Fruit fly (Drosophila melanogaster): ENCODE measurements around the gene CG14207.

Gene CG14207

DNA sequence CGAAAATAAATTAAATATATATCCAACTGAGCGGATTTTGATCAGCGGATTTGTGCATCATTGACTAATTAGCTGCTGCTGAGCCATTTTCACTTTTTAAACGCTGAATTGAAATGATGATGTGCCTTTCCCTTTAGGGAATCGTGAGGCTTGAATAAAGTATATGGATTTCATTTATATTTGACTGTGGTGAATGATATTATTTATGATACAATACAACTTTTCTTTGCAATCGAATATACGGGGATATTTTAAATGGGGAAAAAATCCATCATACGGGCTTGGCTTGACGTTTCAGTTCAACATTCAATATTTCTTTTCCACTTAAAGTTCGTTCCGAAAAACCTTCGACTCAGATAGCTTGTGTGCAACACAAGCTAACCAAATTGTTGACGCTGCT is 6.2 kb downstream of the CG14207 start, which contains the start of the genes Shawn and Tyler:
Gene Shawn, plus strand, starts transcription at position 301 of the 400 bp plus-strand sequence.
Gene Tyler, plus strand, starts transcription at position 301 of the 400 bp plus-strand sequence.
- TF ChIP-seq CG15336 (GFP tag; IDR thresholded peaks at IDR 0.05) = no peak
- no peak for TF ChIP-seq dsx (GFP tag; optimal IDR thresholded peaks at IDR 0.05; ENCODE audit: poor library complexity, severe bottlenecking)
- TF ChIP-seq CG11294 (GFP tag; IDR thresholded peaks at IDR 0.05) = no peak
- TF ChIP-seq CG10631 (GFP tag; optimal IDR thresholded peaks at IDR 0.05) = no peak
- TF ChIP-seq Ets96B (tag; optimal IDR thresholded peaks at IDR 0.05) = no peak
- no peak for TF ChIP-seq Hr38 (GFP tag; optimal IDR thresholded peaks at IDR 0.05)

DNA sequence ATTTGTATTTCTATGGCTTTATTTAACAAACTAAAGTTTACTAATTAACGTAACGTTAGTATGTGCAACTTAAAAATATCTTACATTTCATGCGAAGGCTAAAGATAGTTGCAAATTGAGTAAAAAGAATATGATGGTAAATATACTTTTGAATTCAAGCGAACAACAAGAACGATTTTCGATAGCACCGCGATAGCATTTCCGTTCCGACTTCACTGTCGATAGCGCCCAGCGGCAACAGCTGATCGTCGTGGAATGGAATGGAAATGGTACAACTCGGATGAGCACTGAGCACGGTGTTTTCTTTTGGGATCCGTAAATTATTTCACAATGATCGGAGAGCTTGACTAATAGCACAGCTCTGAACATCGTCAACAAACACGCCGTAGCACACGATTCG is 8.5 kb downstream of the CG14207 start:
- TF ChIP-seq CG34406 (GFP tag; optimal IDR thresholded peaks at IDR 0.05) (peak; percentile 49), CG6163 (GFP tag; IDR thresholded peaks at IDR 0.05) (peak; percentile 56; the same call in 1 of the 3 replicates), CG6854 (GFP tag; optimal IDR thresholded peaks at IDR 0.05) (peak; percentile 64), CG16779 (tag; optimal IDR thresholded peaks at IDR 0.05) (no peak), esn (GFP tag; optimal IDR thresholded peaks at IDR 0.05) (peak; percentile 70), CG1621 (tag; optimal IDR thresholded peaks at IDR 0.05) (peak; percentile 63), lz (GFP tag; optimal IDR thresholded peaks at IDR 0.05) (peak; percentile 44), CG6792 (GFP tag; optimal IDR thresholded peaks at IDR 0.05) (peak; percentile 30), CG8319 (GFP tag; optimal IDR thresholded peaks at IDR 0.05) (no peak), cyc (GFP tag; optimal IDR thresholded peaks at IDR 0.05) (peak; percentile 1), salr (GFP tag; optimal IDR thresholded peaks at IDR 0.05) (no peak), fkh (GFP tag; optimal IDR thresholded peaks at IDR 0.05) (peak; percentile 29)

DNA sequence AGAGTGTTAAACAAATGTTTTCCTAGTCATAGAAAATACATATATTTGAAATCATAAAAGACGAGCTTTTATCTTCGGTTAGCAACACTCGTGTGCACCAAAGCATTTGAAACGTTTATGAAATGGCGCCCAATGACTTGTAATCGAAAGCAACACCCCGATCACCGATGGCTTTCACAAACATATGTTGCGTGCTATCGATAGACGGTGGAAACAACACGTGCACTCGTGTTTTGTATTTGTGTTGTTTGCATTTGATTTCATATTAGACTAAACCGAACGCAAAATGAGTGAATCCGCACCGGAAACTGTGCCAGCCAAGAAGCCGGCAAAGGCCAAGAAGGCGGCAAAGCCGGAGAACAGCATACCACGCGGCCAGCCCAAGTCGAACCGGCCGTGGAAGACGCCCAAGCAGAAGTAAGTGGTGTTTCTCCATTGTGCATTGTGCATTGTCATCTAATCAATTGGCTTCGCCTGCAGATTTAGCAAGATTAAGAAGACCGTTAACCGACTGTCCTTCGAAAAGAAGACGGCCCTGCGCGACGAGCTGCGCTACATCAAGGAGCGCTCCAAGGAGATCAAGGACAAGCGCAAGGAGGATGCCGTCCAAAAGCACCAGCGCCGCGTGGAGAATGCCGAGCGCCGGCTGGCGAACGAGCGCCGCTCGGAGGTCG is 11.1 kb downstream of the CG14207 start, which contains the start of gene CG14210:
Gene CG14210, plus strand, starts transcription at position 207 of the 674 bp plus-strand sequence.
- no peak for TF ChIP-seq dac (GFP tag; optimal IDR thresholded peaks at IDR 0.05)
- no peak for TF ChIP-seq CG11902 (GFP tag; optimal IDR thresholded peaks at IDR 0.05)
- no peak for TF ChIP-seq CG6854 (GFP tag; optimal IDR thresholded peaks at IDR 0.05)
- TF ChIP-seq Gug (GFP tag; IDR thresholded peaks at IDR 0.05) = no peak
- TF ChIP-seq CG10669 (GFP tag; optimal IDR thresholded peaks at IDR 0.05) = no peak
- TF ChIP-seq CG6808 (GFP tag; optimal IDR thresholded peaks at IDR 0.05) = no peak
- TF ChIP-seq dsx (GFP tag; optimal IDR thresholded peaks at IDR 0.05; ENCODE audit: poor library complexity, severe bottlenecking) = no peak
- TF ChIP-seq CG1621 (tag; optimal IDR thresholded peaks at IDR 0.05) = no peak
- TF ChIP-seq CG11762 (GFP tag; optimal IDR thresholded peaks at IDR 0.05; ENCODE audit: insufficient read depth) = no peak
- TF ChIP-seq Sox15 (GFP tag; optimal IDR thresholded peaks at IDR 0.05) = no peak
- no peak for TF ChIP-seq CG8119 (GFP tag; IDR thresholded peaks at IDR 0.05)
- no peak for TF ChIP-seq Hr38 (GFP tag; optimal IDR thresholded peaks at IDR 0.05)
- TF ChIP-seq CG6792 (GFP tag; optimal IDR thresholded peaks at IDR 0.05) = no peak
- no peak for TF ChIP-seq pdm3 (GFP tag; optimal IDR thresholded peaks at IDR 0.05)
- no peak for TF ChIP-seq CG32006 (GFP tag; optimal IDR thresholded peaks at IDR 0.05)
- no peak for TF ChIP-seq net (GFP tag; optimal IDR thresholded peaks at IDR 0.05)
- no peak for TF ChIP-seq lz (GFP tag; optimal IDR thresholded peaks at IDR 0.05)
- no peak for TF ChIP-seq acj6 (GFP tag; optimal IDR thresholded peaks at IDR 0.05)

DNA sequence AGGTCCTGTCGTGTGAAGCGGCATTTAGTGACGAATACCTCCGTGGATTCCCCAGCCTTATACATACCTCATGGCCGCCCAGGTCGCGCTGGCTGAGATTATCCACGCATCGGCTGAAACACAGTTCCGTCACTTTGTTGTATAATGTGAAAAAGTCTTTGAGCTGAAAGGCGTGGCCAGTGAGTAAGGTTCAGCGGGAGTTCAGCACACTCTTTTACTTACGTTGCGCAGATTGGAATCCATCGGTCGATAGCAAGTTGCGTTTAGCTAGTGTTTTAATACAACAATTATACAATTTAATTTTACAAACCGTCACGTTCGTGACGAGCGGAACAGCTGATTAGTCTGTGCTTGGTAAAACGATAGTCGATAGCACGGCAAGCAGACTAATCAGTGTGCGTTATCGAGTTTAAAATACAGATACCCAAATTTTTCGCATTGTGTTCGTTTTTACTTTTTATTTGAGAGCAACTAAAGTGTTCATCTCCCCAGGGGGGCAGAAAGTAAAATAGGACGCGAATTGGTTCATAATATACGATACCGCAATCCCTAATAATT is 13.3 kb downstream of the CG14207 start, which contains the start of the genes Pstk and Tim9b:
Gene Pstk, minus strand, starts transcription at position 355 of the 558 bp plus-strand sequence.
Gene Tim9b, minus strand, starts transcription at position 355 of the 558 bp plus-strand sequence.
- TF ChIP-seq CG8319 (GFP tag; optimal IDR thresholded peaks at IDR 0.05) = no peak
- TF ChIP-seq CG9139 (GFP tag; optimal IDR thresholded peaks at IDR 0.05) = no peak
- TF ChIP-seq ss (GFP tag; optimal IDR thresholded peaks at IDR 0.05) = no peak
- TF ChIP-seq CG8119 (GFP tag; IDR thresholded peaks at IDR 0.05) = no peak
- TF ChIP-seq Hr38 (GFP tag; optimal IDR thresholded peaks at IDR 0.05) = no peak
- no peak for TF ChIP-seq vri (GFP tag; optimal IDR thresholded peaks at IDR 0.05)
- TF ChIP-seq CG11902 (GFP tag; optimal IDR thresholded peaks at IDR 0.05) = no peak
- no peak for TF ChIP-seq CG1621 (tag; optimal IDR thresholded peaks at IDR 0.05)
